Fruit fly (Drosophila melanogaster): ENCODE measurements around the gene Strump.

Gene Strump

DNA sequence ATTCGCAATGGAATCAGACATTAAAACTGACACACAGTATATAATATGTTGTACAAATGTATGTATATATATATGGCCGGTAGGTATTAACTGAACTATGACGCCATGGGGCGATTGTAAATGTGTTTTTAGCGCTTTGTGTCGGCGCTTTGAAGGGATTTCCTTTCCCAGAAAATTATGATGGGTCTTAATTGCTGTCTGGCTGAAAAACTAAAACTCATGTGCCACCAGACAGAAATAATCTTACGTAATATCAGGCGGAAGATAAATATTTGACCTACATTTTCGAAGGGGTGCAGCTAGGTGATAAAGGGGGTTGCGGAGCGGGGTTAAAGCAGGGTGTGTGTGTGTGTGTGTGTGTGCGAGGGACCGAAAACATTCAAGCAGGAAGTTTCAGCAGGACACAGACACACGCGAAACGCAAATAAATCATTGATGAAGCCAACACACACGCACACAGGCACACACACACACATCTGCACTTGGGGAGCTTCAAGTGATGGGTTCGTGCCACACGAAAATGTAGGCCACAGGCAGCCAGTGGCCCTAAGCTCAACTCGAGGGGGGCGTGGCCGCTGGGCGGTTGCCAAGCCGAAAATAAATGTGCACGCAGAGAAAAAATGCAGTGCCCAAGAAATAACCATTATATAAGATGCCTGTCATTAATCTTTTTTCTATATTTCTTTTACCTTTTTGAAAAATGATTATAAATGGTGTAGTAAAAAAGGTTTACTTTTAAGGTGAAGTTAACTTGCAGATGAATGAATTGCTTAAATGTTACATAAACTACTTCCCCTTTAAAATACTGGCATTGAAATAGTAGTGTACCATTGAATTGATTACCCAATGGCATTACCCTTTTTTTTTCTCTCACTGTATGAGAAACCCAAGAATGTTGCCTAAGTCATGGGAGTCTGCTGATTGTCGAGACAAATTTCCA, 35.7 kb downstream of the Strump start (continued):
- TF ChIP-seq CG17328 (GFP tag; IDR thresholded peaks at IDR 0.05) (0 out of 2 replicates have a peak, but pooled peaks have one; percentile 17), twi (tag; optimal IDR thresholded peaks at IDR 0.05) (no peak), stwl (tag; optimal IDR thresholded peaks at IDR 0.05) (no peak), so (GFP tag; IDR thresholded peaks at IDR 0.05) (no peak), sens (GFP tag) (peak; percentile 94), jumu (GFP tag; optimal IDR thresholded peaks at IDR 0.05) (peak; percentile 2), caup (GFP tag; optimal IDR thresholded peaks at IDR 0.05; ENCODE audit: severe bottlenecking) (no peak), Oaz (GFP tag; IDR thresholded peaks at IDR 0.05) (no peak), bbx (GFP tag; IDR thresholded peaks at IDR 0.05; ENCODE audit: partially characterized antibody) (no peak), CHES-1-like (GFP tag; optimal IDR thresholded peaks at IDR 0.05) (peak; percentile 23), sima (GFP tag; optimal IDR thresholded peaks at IDR 0.05) (no peak), CG8944 (GFP tag; optimal IDR thresholded peaks at IDR 0.05) (peak; percentile 21), Dek (tag; optimal IDR thresholded peaks at IDR 0.05) (peak; percentile 44), CG10209 (GFP tag; optimal IDR thresholded peaks at IDR 0.05) (peak; percentile 50), cad (GFP tag; optimal IDR thresholded peaks at IDR 0.05) (no peak), CG9437 (GFP tag; optimal IDR thresholded peaks at IDR 0.05) (peak; percentile 45), CG15514 (GFP tag; optimal IDR thresholded peaks at IDR 0.05) (peak; percentile 14), fu2 (GFP tag; optimal IDR thresholded peaks at IDR 0.05) (peak; percentile 1), bigmax (GFP tag; optimal IDR thresholded peaks at IDR 0.05) (no peak), onecut (GFP tag; IDR thresholded peaks at IDR 0.05) (no peak), hkb (optimal IDR thresholded peaks at IDR 0.05) (no peak), hkb (GFP tag; IDR thresholded peaks at IDR 0.05) (0 out of 2 replicates have a peak, but pooled peaks have one; percentile 35), CG10565 (GFP tag; optimal IDR thresholded peaks at IDR 0.05) (no peak), ap (GFP tag; IDR thresholded peaks at IDR 0.05) (no peak), HHEX (GFP tag; optimal IDR thresholded peaks at IDR 0.05) (peak; percentile 53), z (GFP tag; IDR thresholded peaks at IDR 0.05) (no peak), CG4404 (GFP tag; IDR thresholded peaks at IDR 0.05) (no peak), knrl (GFP tag; IDR thresholded peaks at IDR 0.05; ENCODE audit: partially characterized antibody) (no peak), wek (GFP tag; optimal IDR thresholded peaks at IDR 0.05) (no peak), CG7271 (tag; optimal IDR thresholded peaks at IDR 0.05) (no peak), CG4282 (GFP tag; optimal IDR thresholded peaks at IDR 0.05) (no peak), run (tag; optimal IDR thresholded peaks at IDR 0.05) (peak; percentile 53), Atf6 (GFP tag; IDR thresholded peaks at IDR 0.05) (no peak), slou (GFP tag; optimal IDR thresholded peaks at IDR 0.05) (no peak), Med (GFP tag) (peak; percentile 82), klu (GFP tag; IDR thresholded peaks at IDR 0.05) (no peak), Tbp (GFP tag; optimal IDR thresholded peaks at IDR 0.05) (no peak), CG17186 (GFP tag; optimal IDR thresholded peaks at IDR 0.05) (no peak), CG5245 (GFP tag; optimal IDR thresholded peaks at IDR 0.05) (peak; percentile 53), Sry-δ (GFP tag; optimal IDR thresholded peaks at IDR 0.05) (peak; percentile 21), gro (GFP tag; optimal IDR thresholded peaks at IDR 0.05) (peak; percentile 27), GATAe (GFP tag; conservative IDR thresholded peaks at IDR 0.05) (no peak), Xrp1 (GFP tag; IDR thresholded peaks at IDR 0.05) (peak; percentile 38; the same call in 1 of the 2 replicates), gsb-n (tag; optimal IDR thresholded peaks at IDR 0.05) (peak; percentile 43), chm (GFP tag; IDR thresholded peaks at IDR 0.05) (no peak), CG11085 (GFP tag; IDR thresholded peaks at IDR 0.05) (no peak), CG30403 (GFP tag; optimal IDR thresholded peaks at IDR 0.05) (peak; percentile 71), jigr1 (GFP tag; IDR thresholded peaks at IDR 0.05) (peak; percentile 51; the same call in 1 of the 3 replicates), btn (GFP tag; optimal IDR thresholded peaks at IDR 0.05) (peak; percentile 20), CG2129 (GFP tag; IDR thresholded peaks at IDR 0.05; ENCODE audit: partially characterized antibody) (no peak)
